Fruit fly (Drosophila melanogaster): ENCODE data around the gene dar1.

DNA sequence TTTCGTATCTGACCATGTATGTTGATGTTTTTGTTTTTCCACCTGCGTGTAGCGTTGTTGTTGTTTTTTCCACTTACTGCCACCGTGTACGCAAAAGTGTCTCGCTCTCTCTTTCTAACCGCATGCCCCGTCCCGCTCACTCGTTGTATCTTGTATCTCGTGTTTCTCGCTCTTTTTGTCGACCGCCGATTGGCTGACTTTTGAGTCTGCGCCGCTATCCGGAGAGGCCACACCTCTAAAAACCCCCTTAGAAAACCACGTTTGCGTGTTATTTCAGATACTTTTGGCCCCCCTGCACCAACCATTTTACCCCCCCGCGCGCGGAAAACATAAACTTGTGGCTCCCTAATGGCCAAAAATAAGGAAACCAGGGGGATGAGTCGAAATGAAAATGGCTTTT, 1.3 kb upstream of the dar1 start:
- TF ChIP-seq Abd-B (GFP tag; optimal IDR thresholded peaks at IDR 0.05) (no peak), psq (GFP tag; optimal IDR thresholded peaks at IDR 0.05) (no peak), fru (GFP tag; optimal IDR thresholded peaks at IDR 0.05) (no peak), Myc (optimal IDR thresholded peaks at IDR 0.05) (no peak), OdsH (GFP tag; optimal IDR thresholded peaks at IDR 0.05) (no peak), h (GFP tag; optimal IDR thresholded peaks at IDR 0.05) (no peak), lola (GFP tag; optimal IDR thresholded peaks at IDR 0.05) (no peak), Vsx2 (GFP tag; optimal IDR thresholded peaks at IDR 0.05; ENCODE audit: partially characterized antibody) (no peak), CG32264 (GFP tag; optimal IDR thresholded peaks at IDR 0.05) (no peak), Hr83 (GFP tag; optimal IDR thresholded peaks at IDR 0.05; ENCODE audit: poor library complexity, severe bottlenecking) (no peak), pan (optimal IDR thresholded peaks at IDR 0.05) (no peak), brk (GFP tag; optimal IDR thresholded peaks at IDR 0.05) (no peak), N (GFP tag; optimal IDR thresholded peaks at IDR 0.05) (no peak)
